Fruit fly (Drosophila melanogaster): ENCODE results near the gene viaf.

Gene viaf

dm6 chr3L:12016186-12016585 lies 23.2 kb upstream of the viaf start (continued):
- TF ChIP-seq usp (GFP tag; optimal IDR thresholded peaks at IDR 0.05): no peak
- TF ChIP-seq CG9705 (GFP tag; optimal IDR thresholded peaks at IDR 0.05): no peak
- peak; percentile 76 for TF ChIP-seq Sp1 (GFP tag; optimal IDR thresholded peaks at IDR 0.05)
- TF ChIP-seq fru (GFP tag; optimal IDR thresholded peaks at IDR 0.05): peak; percentile 43
- TF ChIP-seq sv (GFP tag; optimal IDR thresholded peaks at IDR 0.05): no peak
- TF ChIP-seq rgr (GFP tag; optimal IDR thresholded peaks at IDR 0.05): peak; percentile 66
- no peak for TF ChIP-seq dl (GFP tag; optimal IDR thresholded peaks at IDR 0.05; ENCODE audit: insufficient read depth in 1 of 2, partially characterized antibody in 2 of 2)
- peak; percentile 59 for TF ChIP-seq h (GFP tag; optimal IDR thresholded peaks at IDR 0.05)

dm6 chr3L:12014272-12014671 lies 21.3 kb upstream of the viaf start:
- TF ChIP-seq Dif (GFP tag; optimal IDR thresholded peaks at IDR 0.05; ENCODE audit: partially characterized antibody): peak; percentile 12
- TF ChIP-seq Vsx2 (GFP tag; optimal IDR thresholded peaks at IDR 0.05; ENCODE audit: partially characterized antibody): peak; percentile 36
- no peak for TF ChIP-seq Jra (GFP tag; optimal IDR thresholded peaks at IDR 0.05)
- TF ChIP-seq psq (GFP tag; optimal IDR thresholded peaks at IDR 0.05): peak; percentile 8
- TF ChIP-seq Hr78 (GFP tag; optimal IDR thresholded peaks at IDR 0.05): no peak
- TF ChIP-seq Hnf4 (GFP tag; optimal IDR thresholded peaks at IDR 0.05): no peak
- no peak for TF ChIP-seq brk (GFP tag; optimal IDR thresholded peaks at IDR 0.05)
- no peak for TF ChIP-seq woc (GFP tag; optimal IDR thresholded peaks at IDR 0.05)

DNA sequence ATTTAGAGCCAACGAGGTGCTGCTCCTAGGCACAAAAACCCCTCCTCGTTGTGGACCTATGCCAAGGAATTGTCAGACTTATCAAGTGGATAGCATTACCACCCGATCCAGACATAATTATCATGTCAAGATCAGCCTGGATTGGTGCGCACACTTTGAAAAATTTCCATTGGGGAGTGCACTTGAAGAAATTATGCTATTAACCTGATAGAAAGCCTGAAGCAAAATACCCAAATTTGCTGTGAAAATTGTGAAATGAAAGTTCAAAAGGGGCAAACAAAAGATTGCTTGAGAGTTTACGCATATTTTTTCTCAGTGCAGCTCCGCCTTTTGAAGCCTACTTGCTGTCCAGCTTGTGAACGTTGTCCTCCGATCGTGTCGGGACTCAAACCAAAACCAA lies 20.7 kb upstream of the viaf start:
- TF ChIP-seq dmrt93B (GFP tag; optimal IDR thresholded peaks at IDR 0.05) (no peak), OdsH (GFP tag; optimal IDR thresholded peaks at IDR 0.05) (peak; percentile 18), ey (GFP tag; optimal IDR thresholded peaks at IDR 0.05) (peak; percentile 11), Hr78 (GFP tag; optimal IDR thresholded peaks at IDR 0.05) (no peak), woc (GFP tag; optimal IDR thresholded peaks at IDR 0.05) (peak; percentile 1), fru (GFP tag; optimal IDR thresholded peaks at IDR 0.05) (peak; percentile 40), h (GFP tag; optimal IDR thresholded peaks at IDR 0.05) (peak; percentile 76), foxo (GFP tag; optimal IDR thresholded peaks at IDR 0.05) (peak in 1 of 2 experiments; percentile 36)

DNA sequence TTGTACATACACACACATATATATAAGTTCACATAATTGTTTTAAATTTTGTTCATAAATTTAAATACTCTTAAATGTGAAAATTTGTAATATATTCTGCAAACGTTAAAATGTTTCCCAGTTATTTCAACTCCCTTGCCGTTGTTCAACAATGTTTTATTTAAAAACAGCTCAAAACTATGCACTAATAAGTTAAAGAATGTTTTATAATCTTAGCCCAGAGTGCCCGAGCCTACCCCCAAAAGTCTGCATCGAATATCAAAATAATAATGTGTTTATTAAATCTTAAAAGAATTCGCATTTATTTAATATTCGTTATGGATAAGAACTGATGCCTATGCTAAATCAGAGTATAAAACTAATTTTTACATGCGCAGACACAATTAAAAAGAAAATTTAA lies 15.0 kb upstream of the viaf start:
- peak; percentile 68 for TF ChIP-seq N (GFP tag; optimal IDR thresholded peaks at IDR 0.05)
- peak; percentile 73 for TF ChIP-seq Myc (optimal IDR thresholded peaks at IDR 0.05)
- TF ChIP-seq Vsx2 (GFP tag; optimal IDR thresholded peaks at IDR 0.05; ENCODE audit: partially characterized antibody): peak; percentile 69
- no peak for TF ChIP-seq Sp1 (GFP tag; optimal IDR thresholded peaks at IDR 0.05)
- TF ChIP-seq dl (GFP tag; optimal IDR thresholded peaks at IDR 0.05; ENCODE audit: insufficient read depth in 1 of 2, partially characterized antibody in 2 of 2): no peak
- TF ChIP-seq usp (GFP tag; optimal IDR thresholded peaks at IDR 0.05): no peak
- TF ChIP-seq sage (GFP tag; optimal IDR thresholded peaks at IDR 0.05): peak; percentile 5

dm6 chr3L:12004136-12004535 lies 11.2 kb upstream of the viaf start:
- TF ChIP-seq lola (GFP tag; optimal IDR thresholded peaks at IDR 0.05) (no peak), brk (GFP tag; optimal IDR thresholded peaks at IDR 0.05) (no peak), sage (GFP tag; optimal IDR thresholded peaks at IDR 0.05) (no peak), dl (GFP tag; optimal IDR thresholded peaks at IDR 0.05; ENCODE audit: insufficient read depth in 1 of 2, partially characterized antibody in 2 of 2) (no peak), CG9705 (GFP tag; optimal IDR thresholded peaks at IDR 0.05) (no peak), sv (GFP tag; optimal IDR thresholded peaks at IDR 0.05) (no peak), Dif (GFP tag; optimal IDR thresholded peaks at IDR 0.05; ENCODE audit: partially characterized antibody) (no peak), Dfd (GFP tag; optimal IDR thresholded peaks at IDR 0.05) (no peak), HLH106 (tag; optimal IDR thresholded peaks at IDR 0.05) (no peak), fru (GFP tag; optimal IDR thresholded peaks at IDR 0.05) (no peak), Mio (GFP tag; optimal IDR thresholded peaks at IDR 0.05) (no peak), psq (GFP tag; optimal IDR thresholded peaks at IDR 0.05) (no peak), br (GFP tag; optimal IDR thresholded peaks at IDR 0.05) (no peak), Hnf4 (GFP tag; optimal IDR thresholded peaks at IDR 0.05) (no peak), Myc (optimal IDR thresholded peaks at IDR 0.05) (no peak), tai (GFP tag; optimal IDR thresholded peaks at IDR 0.05) (no peak), CG32264 (GFP tag; optimal IDR thresholded peaks at IDR 0.05) (no peak)

- no peak for TF ChIP-seq CG32264 (GFP tag; optimal IDR thresholded peaks at IDR 0.05)
- TF ChIP-seq Hnf4 (GFP tag; optimal IDR thresholded peaks at IDR 0.05): no peak
- no peak for TF ChIP-seq Vsx2 (GFP tag; optimal IDR thresholded peaks at IDR 0.05; ENCODE audit: partially characterized antibody)
- TF ChIP-seq foxo (GFP tag; optimal IDR thresholded peaks at IDR 0.05): no peak
- no peak for TF ChIP-seq sage (GFP tag; optimal IDR thresholded peaks at IDR 0.05)
- no peak for TF ChIP-seq dmrt93B (GFP tag; optimal IDR thresholded peaks at IDR 0.05)
- TF ChIP-seq psq (GFP tag; optimal IDR thresholded peaks at IDR 0.05): no peak
- TF ChIP-seq dsf (GFP tag; optimal IDR thresholded peaks at IDR 0.05; ENCODE audit: borderline replicate concordance): no peak
- no peak for TF ChIP-seq CG9705 (GFP tag; optimal IDR thresholded peaks at IDR 0.05)
Observed at dm6 chr3L:12003457-12003856, 10.5 kb upstream of the viaf start.

Measured in whole organism, wandering third instar larva.